Worm (Caenorhabditis elegans) whole organism, L4/young adult: ENCODE results near the gene F59D12.2.
A peak's percentile ranks its signal among the peaks of the same experiment; 100 is the strongest.

ENCODE experiments used
- W03F9.2 ChIP-seq: fragments of 150-350 bp; optimal IDR thresholded peaks from 2 replicates; lab custom pipeline; 2014; ENCODE audit warnings: missing biosample characterization, missing genetic modification characterization
- dao-5 ChIP-seq: sonication (generic microtip); optimal IDR thresholded peaks from 2 replicates; lab custom pipeline; 2016; ENCODE audit warnings: missing genotype, missing genetic modification characterization, moderate library complexity, missing compliant biosample characterization
- him-1 ChIP-seq: sonication (generic microtip); optimal IDR thresholded peaks from 2 replicates; lab custom pipeline; 2016; ENCODE audit warnings: missing genotype, missing genetic modification reagents, missing genetic modification characterization, missing compliant biosample characterization

Gene F59D12.2

ce11 chrX:15633964-15634363 is 41.6 kb downstream of the F59D12.2 start:
- TF ChIP-seq him-1 (tag; lab: Kevin White, UChicago): peak; percentile 57
- no peak for TF ChIP-seq dao-5

- TF ChIP-seq him-1 (tag; lab: Kevin White, UChicago) (no peak), dao-5 (no peak), W03F9.2 (tag; lab: Kevin White, UChicago) (no peak)
Observed at ce11 chrX:15630790-15631204, 44.7 kb downstream of the F59D12.2 start.

ce11 chrX:15630340-15630739 is 45.2 kb downstream of the F59D12.2 start, which contains the start of gene K09E9.4:
Gene K09E9.4 (minus strand): TSS chrX:15630440.
- TF ChIP-seq him-1 (tag; lab: Kevin White, UChicago) (no peak), dao-5 (no peak), W03F9.2 (tag; lab: Kevin White, UChicago) (no peak)

- TF ChIP-seq dao-5 (no peak), W03F9.2 (tag; lab: Kevin White, UChicago) (no peak), him-1 (tag; lab: Kevin White, UChicago) (no peak)
Observed at ce11 chrX:15629615-15630014, 45.9 kb downstream of the F59D12.2 start.

- TF ChIP-seq W03F9.2 (tag; lab: Kevin White, UChicago): no peak
- TF ChIP-seq dao-5: no peak
- no peak for TF ChIP-seq him-1 (tag; lab: Kevin White, UChicago)
Observed at ce11 chrX:15628945-15629344, 46.6 kb downstream of the F59D12.2 start.

ce11 chrX:15627814-15628213 is 47.7 kb downstream of the F59D12.2 start:
- TF ChIP-seq him-1 (tag; lab: Kevin White, UChicago): no peak
- no peak for TF ChIP-seq dao-5
- no peak for TF ChIP-seq W03F9.2 (tag; lab: Kevin White, UChicago)

- TF ChIP-seq W03F9.2 (tag; lab: Kevin White, UChicago) (no peak), dao-5 (no peak), him-1 (tag; lab: Kevin White, UChicago) (no peak)
Observed at ce11 chrX:15626119-15626850, 49.2 kb downstream of the F59D12.2 start.
